Fruit fly (Drosophila melanogaster) whole organism, embryonic: Measurements from ENCODE around the gene Gbs-70E.
A peak's percentile ranks its signal among the peaks of the same experiment; 100 is the strongest.

Experiments
- Abd-B ChIP-seq: fragments of 200-800 bp; sonication (Bioruptor generic); optimal IDR thresholded peaks from 2 replicates; lab custom pipeline; 2018; ENCODE audit warnings: missing biosample characterization, mild to moderate bottlenecking, missing genetic modification characterization, moderate library complexity
- Ada2b ChIP-seq: fragments of 200-800 bp; sonication (Bioruptor generic); IDR thresholded peaks from 2 replicates; pipeline ENCODE4 v1.3.6; 2022; ENCODE audit warnings: missing biosample characterization, missing genetic modification characterization
- Asciz ChIP-seq: fragments of 200-800 bp; sonication (Bioruptor generic); optimal IDR thresholded peaks from 2 replicates; lab custom pipeline; 2017; ENCODE audit warnings: missing biosample characterization, mild to moderate bottlenecking, missing genetic modification characterization, missing genetic modification reagents
- B-H1 ChIP-seq: fragments of 200-800 bp; sonication (Bioruptor generic); IDR thresholded peaks from 3 replicates; pipeline ENCODE4 v1.3.6; 2022; ENCODE audit warnings: missing biosample characterization, missing genetic modification characterization
- CG10431 ChIP-seq: fragments of 200-800 bp; sonication (Bioruptor generic); optimal IDR thresholded peaks from 3 replicates; lab custom pipeline; 2018; ENCODE audit warnings: missing biosample characterization, mild to moderate bottlenecking, missing genetic modification characterization
- CG13624 ChIP-seq: fragments of 200-800 bp; sonication (Bioruptor generic); optimal IDR thresholded peaks from 2 replicates; lab custom pipeline; 2016; ENCODE audit warnings: missing biosample characterization, missing genetic modification characterization
- CG13894 ChIP-seq: fragments of 200-800 bp; sonication (Bioruptor generic); optimal IDR thresholded peaks from 3 replicates; lab custom pipeline; 2018; ENCODE audit warnings: missing biosample characterization, mild to moderate bottlenecking, missing genetic modification characterization, moderate library complexity
- CG14710 ChIP-seq: fragments of 200-800 bp; sonication (Bioruptor generic); optimal IDR thresholded peaks from 3 replicates; lab custom pipeline; 2019; ENCODE audit warnings: missing biosample characterization, mild to moderate bottlenecking, missing genetic modification characterization, moderate library complexity
- CG1603 ChIP-seq: fragments of 200-800 bp; sonication (Bioruptor generic); optimal IDR thresholded peaks from 2 replicates; lab custom pipeline; 2019; ENCODE audit warnings: missing biosample characterization, mild to moderate bottlenecking, missing genetic modification characterization, moderate library complexity
- CG17612 ChIP-seq: fragments of 200-800 bp; sonication (Bioruptor generic); IDR thresholded peaks from 2 replicates; pipeline ENCODE4 v1.3.6; 2022; ENCODE audit warnings: missing biosample characterization, missing genetic modification characterization
- CG17802 ChIP-seq: fragments of 200-800 bp; sonication (Bioruptor generic); optimal IDR thresholded peaks from 2 replicates; lab custom pipeline; 2018; ENCODE audit warnings: missing biosample characterization, mild to moderate bottlenecking, missing genetic modification characterization, moderate library complexity
- CG2199 ChIP-seq: fragments of 200-800 bp; sonication (Bioruptor generic); IDR thresholded peaks from 3 replicates; pipeline ENCODE4 v1.3.6; 2022; ENCODE audit warnings: missing biosample characterization, missing genetic modification characterization
- CG2875 ChIP-seq: fragments of 200-800 bp; sonication (Bioruptor generic); optimal IDR thresholded peaks from 2 replicates; lab custom pipeline; 2017; ENCODE audit warnings: missing biosample characterization, mild to moderate bottlenecking, missing genetic modification characterization, missing genetic modification reagents
- CG5180 ChIP-seq: fragments of 200-800 bp; sonication (Bioruptor generic); optimal IDR thresholded peaks from 3 replicates; lab custom pipeline; 2017; ENCODE audit warnings: missing biosample characterization, missing genetic modification characterization, mild to moderate bottlenecking, moderate library complexity, missing genetic modification reagents
- CTCF ChIP-seq: fragments of 200-800 bp; sonication (Bioruptor generic); optimal IDR thresholded peaks from 2 replicates; lab custom pipeline; 2017; ENCODE audit warnings: missing biosample characterization, mild to moderate bottlenecking, missing genetic modification characterization, moderate library complexity
- CoRest ChIP-seq: fragments of 200-800 bp; sonication (Bioruptor generic); optimal IDR thresholded peaks from 3 replicates; lab custom pipeline; 2018; ENCODE audit warnings: missing biosample characterization, mild to moderate bottlenecking, missing genetic modification characterization, moderate library complexity
- D ChIP-seq, 2 experiments: fragments of 200-800 bp in 1 of 2; fragments of >200 bp in 1 of 2; sonication (Bioruptor generic) in 1 of 2; optimal IDR thresholded peaks; 2 replicates in 1 of 2; 3 replicates in 1 of 2; lab custom pipeline; 2017; ENCODE audit warnings: mild to moderate bottlenecking in 1 of 2, missing biosample characterization in 1 of 2, missing genetic modification characterization in 1 of 2, missing genetic modification reagents in 1 of 2
- Drgx ChIP-seq: fragments of 200-800 bp; sonication (Bioruptor generic); IDR thresholded peaks from 2 replicates; pipeline ENCODE4 v1.3.6; 2022; ENCODE audit warnings: missing biosample characterization, missing genetic modification characterization
- Ets65A ChIP-seq: fragments of 200-800 bp; sonication (Bioruptor generic); peaks from one replicate; lab custom pipeline; 2016; ENCODE audit warnings: missing biosample characterization, missing genetic modification characterization
- Fer2 ChIP-seq: fragments of 200-800 bp; sonication (Bioruptor generic); optimal IDR thresholded peaks from 2 replicates; lab custom pipeline; 2018; ENCODE audit warnings: missing biosample characterization, mild to moderate bottlenecking, missing genetic modification characterization, moderate library complexity
- HHEX ChIP-seq: fragments of 200-800 bp; sonication (Bioruptor generic); optimal IDR thresholded peaks from 3 replicates; lab custom pipeline; 2017; ENCODE audit warnings: missing biosample characterization, mild to moderate bottlenecking, missing genetic modification characterization, missing genetic modification reagents
- Hmr ChIP-seq: fragments of 200-800 bp; sonication (Bioruptor generic); optimal IDR thresholded peaks from 3 replicates; lab custom pipeline; 2017; ENCODE audit warnings: mild to moderate bottlenecking, missing biosample characterization, missing genetic modification reagents, missing genetic modification characterization
- Hsf ChIP-seq: fragments of 200-800 bp; sonication (Bioruptor generic); optimal IDR thresholded peaks from 3 replicates; lab custom pipeline; 2016; ENCODE audit warnings: missing biosample characterization, missing genetic modification characterization
- Med ChIP-seq: fragments of 200-800 bp; sonication (Bioruptor generic); peaks from one replicate; lab custom pipeline; 2016; ENCODE audit warnings: missing biosample characterization, missing genetic modification characterization, mild to moderate bottlenecking, inconsistent platforms, moderate library complexity
- Pdp1 ChIP-seq, 2 experiments: fragments of 200-800 bp; sonication (Bioruptor generic); optimal IDR thresholded peaks; 3 replicates each; lab custom pipeline; 2016; ENCODE audit warnings: missing biosample characterization in 2 of 2, missing genetic modification characterization in 2 of 2, mild to moderate bottlenecking in 1 of 2, moderate library complexity in 1 of 2
- Rfx ChIP-seq: fragments of 200-800 bp; sonication (Bioruptor generic); IDR thresholded peaks from 2 replicates; pipeline ENCODE4 v1.3.6; 2022; ENCODE audit warnings: missing biosample characterization, missing genetic modification characterization
- Scr ChIP-seq: fragments of 200-800 bp; sonication (Bioruptor generic); IDR thresholded peaks from 2 replicates; pipeline ENCODE4 v1.3.6; 2022; ENCODE audit warnings: missing biosample characterization, missing genetic modification characterization; ENCODE audit not compliant: partially characterized antibody
- Six4 ChIP-seq: fragments of 200-800 bp; sonication (Bioruptor generic); optimal IDR thresholded peaks from 2 replicates; lab custom pipeline; 2016; ENCODE audit warnings: missing biosample characterization, missing genetic modification characterization
- Ssrp ChIP-seq: fragments of 200-800 bp; sonication (Bioruptor generic); optimal IDR thresholded peaks from 2 replicates; lab custom pipeline; 2018; ENCODE audit warnings: missing biosample characterization, mild to moderate bottlenecking, missing genetic modification characterization, moderate library complexity
- Usf ChIP-seq: fragments of 200-800 bp; sonication (Bioruptor generic); optimal IDR thresholded peaks from 2 replicates; lab custom pipeline; 2017; ENCODE audit warnings: missing genotype, missing biosample characterization, missing genetic modification characterization
- abd-A ChIP-seq: fragments of 200-800 bp; sonication (Bioruptor generic); optimal IDR thresholded peaks from 3 replicates; lab custom pipeline; 2019; ENCODE audit warnings: missing biosample characterization, mild to moderate bottlenecking, missing genetic modification characterization, moderate library complexity
- bbx ChIP-seq: fragments of 200-800 bp; sonication (Bioruptor generic); IDR thresholded peaks from 2 replicates; pipeline ENCODE4 v1.3.6; 2022; ENCODE audit warnings: missing biosample characterization, missing genetic modification characterization; ENCODE audit not compliant: partially characterized antibody
- bowl ChIP-seq: fragments of 200-800 bp; sonication (Bioruptor generic); IDR thresholded peaks from 2 replicates; pipeline ENCODE4 v1.3.6; 2022; ENCODE audit warnings: missing biosample characterization, missing genetic modification characterization
- chinmo ChIP-seq: fragments of 200-800 bp; sonication (Bioruptor generic); IDR thresholded peaks from 4 replicates; pipeline ENCODE4 v1.3.6; 2022; ENCODE audit warnings: missing biosample characterization, missing genetic modification characterization; ENCODE audit not compliant: partially characterized antibody
- chm ChIP-seq: fragments of 200-800 bp; sonication (Bioruptor generic); IDR thresholded peaks from 2 replicates; pipeline ENCODE4 v1.3.6; 2022; ENCODE audit warnings: missing biosample characterization, missing genetic modification characterization
- emc ChIP-seq: fragments of 200-800 bp; sonication (Bioruptor generic); optimal IDR thresholded peaks from 2 replicates; lab custom pipeline; 2016; ENCODE audit warnings: missing biosample characterization, missing genetic modification characterization
- fd64A ChIP-seq: fragments of 200-800 bp; sonication (Bioruptor generic); optimal IDR thresholded peaks from 3 replicates; lab custom pipeline; 2018; ENCODE audit warnings: missing biosample characterization, mild to moderate bottlenecking, missing genetic modification characterization
- fru ChIP-seq: fragments of >200 bp; optimal IDR thresholded peaks from 2 replicates; lab custom pipeline; 2017
- grau ChIP-seq: fragments of 200-800 bp; optimal IDR thresholded peaks from 3 replicates; lab custom pipeline; 2019; ENCODE audit warnings: missing biosample characterization, mild to moderate bottlenecking, missing genetic modification characterization, moderate library complexity
- h ChIP-seq: fragments of >200 bp; optimal IDR thresholded peaks from 2 replicates; lab custom pipeline; 2017
- hth ChIP-seq: fragments of >200 bp; optimal IDR thresholded peaks from 2 replicates; lab custom pipeline; 2017; ENCODE audit warnings: inconsistent platforms
- oc ChIP-seq: fragments of 200-800 bp; sonication (Bioruptor generic); optimal IDR thresholded peaks from 2 replicates; lab custom pipeline; 2018; ENCODE audit warnings: missing biosample characterization, mild to moderate bottlenecking, missing genetic modification characterization, moderate library complexity
- odd ChIP-seq: fragments of 200-800 bp; sonication (Bioruptor generic); optimal IDR thresholded peaks from 2 replicates; lab custom pipeline; 2017; ENCODE audit warnings: missing biosample characterization, mild to moderate bottlenecking, missing genetic modification characterization
- pros ChIP-seq: fragments of 200-800 bp; sonication (Bioruptor generic); optimal IDR thresholded peaks from 3 replicates; lab custom pipeline; 2019; ENCODE audit warnings: missing biosample characterization, mild to moderate bottlenecking, missing genetic modification characterization, moderate library complexity
- stc ChIP-seq: fragments of 200-800 bp; sonication (Bioruptor generic); IDR thresholded peaks from 2 replicates; pipeline ENCODE4 v1.3.6; 2022; ENCODE audit warnings: missing biosample characterization, missing genetic modification characterization
- stwl ChIP-seq: fragments of 200-800 bp; sonication (Bioruptor generic); optimal IDR thresholded peaks from 3 replicates; lab custom pipeline; 2018; ENCODE audit warnings: missing biosample characterization, mild to moderate bottlenecking, missing genetic modification characterization, moderate library complexity
- sug ChIP-seq: fragments of 200-800 bp; optimal IDR thresholded peaks from 2 replicates; lab custom pipeline; 2019; ENCODE audit warnings: missing biosample characterization, mild to moderate bottlenecking, missing genetic modification characterization, moderate library complexity
- tll ChIP-seq, 2 experiments: fragments of 200-800 bp in 1 of 2; fragments of >200 bp in 1 of 2; sonication (Bioruptor generic) in 1 of 2; optimal IDR thresholded peaks; 2 replicates each; lab custom pipeline; 2017 to 2019; ENCODE audit warnings: missing biosample characterization in 2 of 2, missing genetic modification characterization in 2 of 2, mild to moderate bottlenecking in 1 of 2, moderate library complexity in 1 of 2
- vvl ChIP-seq: fragments of 200-800 bp; sonication (Bioruptor generic); IDR thresholded peaks from 2 replicates; pipeline ENCODE4 v1.3.6; 2022; ENCODE audit warnings: missing biosample characterization, missing genetic modification characterization

Gene Gbs-70E

dm6 chr3L:14543971-14544655 lies 6.7 kb downstream of the Gbs-70E start (continued):
- TF ChIP-seq Abd-B (no peak), Six4 (GFP tag; lab: Kevin White, UChicago) (no peak), fru (lab: Kevin White, UChicago) (no peak), grau (tag; lab: Kevin White, UChicago) (no peak), Ssrp (no peak), Pdp1 (GFP tag; optimal IDR thresholded peaks at IDR 0.05; lab: Kevin White, UChicago) (peak in 1 of 2 experiments; percentile 67), stwl (tag; lab: Kevin White, UChicago) (no peak), Hsf (GFP tag; lab: Kevin White, UChicago) (no peak), CG14710 (tag; lab: Kevin White, UChicago) (no peak), abd-A (tag; lab: Kevin White, UChicago) (peak; percentile 79), fd64A (GFP tag; lab: Kevin White, UChicago) (peak; percentile 54), CG10431 (no peak), CG1603 (tag; lab: Kevin White, UChicago) (peak; percentile 40), CG13624 (GFP tag; lab: Kevin White, UChicago) (no peak), Asciz (GFP tag; lab: Kevin White, UChicago) (peak; percentile 30), Scr (peak; percentile 23; the same call in 1 of the 2 replicates), chm (GFP tag; lab: Robert Waterston, UW) (0 out of 2 replicates have a peak, but pooled peaks have one; percentile 57), stc (GFP tag; lab: Robert Waterston, UW) (0 out of 2 replicates have a peak, but pooled peaks have one; percentile 39), CG17612 (GFP tag; lab: Robert Waterston, UW) (no peak), hth (lab: Kevin White, UChicago) (no peak), pros (GFP tag; lab: Kevin White, UChicago) (peak; percentile 97), oc (tag; lab: Kevin White, UChicago) (peak; percentile 31), Med (GFP tag; lab: Kevin White, UChicago) (peak; percentile 93), Ada2b (GFP tag; lab: Robert Waterston, UW) (no peak), Usf (no peak), chinmo (GFP tag; lab: Robert Waterston, UW) (peak; percentile 83; the same call in 3 of the 4 replicates), vvl (GFP tag; lab: Robert Waterston, UW) (peak; percentile 71), B-H1 (GFP tag; lab: Robert Waterston, UW) (peak; percentile 46; the same call in 1 of the 3 replicates), sug (tag; lab: Kevin White, UChicago) (peak; percentile 62), bowl (0 out of 2 replicates have a peak, but pooled peaks have one; percentile 6), HHEX (peak; percentile 29), CTCF (GFP tag; lab: Kevin White, UChicago) (no peak), Drgx (GFP tag; lab: Robert Waterston, UW) (peak; percentile 64), CG17802 (tag; lab: Kevin White, UChicago) (peak; percentile 55), Hmr (peak; percentile 33), CG2199 (GFP tag; lab: Robert Waterston, UW) (peak; percentile 75; the same call in 1 of the 3 replicates), emc (GFP tag; lab: Kevin White, UChicago) (no peak), Ets65A (GFP tag; lab: Kevin White, UChicago) (no peak), Rfx (0 out of 2 replicates have a peak, but pooled peaks have one; percentile 9), tll (GFP tag; optimal IDR thresholded peaks at IDR 0.05; lab: Kevin White, UChicago) (no peak), odd (peak; percentile 33), bbx (GFP tag; lab: Robert Waterston, UW) (peak; percentile 10; the same call in 1 of the 2 replicates), CG5180 (GFP tag; lab: Kevin White, UChicago) (peak; percentile 65), D (optimal IDR thresholded peaks at IDR 0.05; lab: Kevin White, UChicago) (no peak), D (GFP tag; optimal IDR thresholded peaks at IDR 0.05; lab: Kevin White, UChicago) (no peak), CG13894 (tag; lab: Kevin White, UChicago) (peak; percentile 97), h (lab: Kevin White, UChicago) (no peak), Fer2 (tag; lab: Kevin White, UChicago) (peak; percentile 3), CoRest (tag; lab: Kevin White, UChicago) (peak; percentile 3), CG2875 (GFP tag; lab: Kevin White, UChicago) (no peak)
